Worm (Caenorhabditis elegans): ENCODE measurements around the gene C54G10.1.

- TF ChIP-seq ceh-24 (tag; optimal IDR thresholded peaks at IDR 0.05), result no peak
- TF ChIP-seq nhr-11 (tag; optimal IDR thresholded peaks at IDR 0.05), result no peak
Measured at ce11 chrV:14686231-14687105, 45.6 kb downstream of the C54G10.1 start.
